Fruit fly (Drosophila melanogaster): Measurements from ENCODE around the gene beta-Spec.

beta-Spec gene

dm6 chrX:17651998-17652738 is 5.0 kb upstream of the beta-Spec start, which contains the start of gene RhoGAPp190:
RhoGAPp190 (minus strand) TSS chrX:17652562.
- no peak for TF ChIP-seq CG9215 (GFP tag; IDR thresholded peaks at IDR 0.05)
- TF ChIP-seq sens-2 (GFP tag; IDR thresholded peaks at IDR 0.05), result no peak
- no peak for TF ChIP-seq Mes4 (GFP tag; optimal IDR thresholded peaks at IDR 0.05)
- TF ChIP-seq CG9797 (GFP tag; optimal IDR thresholded peaks at IDR 0.05), result peak; percentile 45
- TF ChIP-seq CG13624 (GFP tag; optimal IDR thresholded peaks at IDR 0.05), result peak; percentile 74
- TF ChIP-seq bbx (GFP tag; IDR thresholded peaks at IDR 0.05; ENCODE audit: partially characterized antibody), result peak; percentile 96
- peak; percentile 91 for TF ChIP-seq CG1832 (GFP tag; optimal IDR thresholded peaks at IDR 0.05)
- peak; percentile 3 for TF ChIP-seq vfl (GFP tag; optimal IDR thresholded peaks at IDR 0.05)
- TF ChIP-seq stwl (tag; optimal IDR thresholded peaks at IDR 0.05), result peak; percentile 50
- TF ChIP-seq exex (tag; optimal IDR thresholded peaks at IDR 0.05), result peak; percentile 19
- TF ChIP-seq NfI (GFP tag; optimal IDR thresholded peaks at IDR 0.05), result peak; percentile 13
- no peak for TF ChIP-seq CG18011 (GFP tag; optimal IDR thresholded peaks at IDR 0.05)
- peak; percentile 49; the same call in 1 of the 2 replicates for TF ChIP-seq CG2129 (GFP tag; IDR thresholded peaks at IDR 0.05; ENCODE audit: partially characterized antibody)
- TF ChIP-seq hb (GFP tag; IDR thresholded peaks at IDR 0.05; ENCODE audit: partially characterized antibody), result peak; percentile 96
- TF ChIP-seq CG13287 (GFP tag; IDR thresholded peaks at IDR 0.05; ENCODE audit: partially characterized antibody), result peak; percentile 93
- TF ChIP-seq pros (GFP tag; optimal IDR thresholded peaks at IDR 0.05), result peak; percentile 24
- peak; percentile 95 for TF ChIP-seq CG14860 (GFP tag; IDR thresholded peaks at IDR 0.05; ENCODE audit: partially characterized antibody)
- peak; percentile 89 for TF ChIP-seq vnd (GFP tag; IDR thresholded peaks at IDR 0.05; ENCODE audit: partially characterized antibody)
- TF ChIP-seq Dp (GFP tag; optimal IDR thresholded peaks at IDR 0.05), result peak; percentile 92
- peak; percentile 93 for TF ChIP-seq mld (GFP tag; IDR thresholded peaks at IDR 0.05; ENCODE audit: partially characterized antibody)
- peak; percentile 95 for TF ChIP-seq Sry-δ (GFP tag; optimal IDR thresholded peaks at IDR 0.05)
- peak; percentile 23 for TF ChIP-seq Sin3A (optimal IDR thresholded peaks at IDR 0.05)
- no peak for TF ChIP-seq bsh (GFP tag; optimal IDR thresholded peaks at IDR 0.05)
- peak; percentile 23 for TF ChIP-seq YL-1 (GFP tag; optimal IDR thresholded peaks at IDR 0.05)
- TF ChIP-seq CG3281 (GFP tag; optimal IDR thresholded peaks at IDR 0.05), result no peak
- peak; percentile 39 for TF ChIP-seq HmgZ (tag; optimal IDR thresholded peaks at IDR 0.05)
- peak; percentile 39 for TF ChIP-seq CG17829 (tag; optimal IDR thresholded peaks at IDR 0.05)
- TF ChIP-seq gcm (GFP tag; optimal IDR thresholded peaks at IDR 0.05), result no peak
- TF ChIP-seq trem (tag; optimal IDR thresholded peaks at IDR 0.05), result peak; percentile 88
- TF ChIP-seq tio (GFP tag; optimal IDR thresholded peaks at IDR 0.05), result no peak
- peak; percentile 97 for TF ChIP-seq ato (GFP tag; IDR thresholded peaks at IDR 0.05; ENCODE audit: partially characterized antibody)
- TF ChIP-seq CG30431 (GFP tag; optimal IDR thresholded peaks at IDR 0.05), result no peak
- TF ChIP-seq Rfx (GFP tag; IDR thresholded peaks at IDR 0.05), result 0 out of 2 replicates have a peak, but pooled peaks have one; percentile 10
- TF ChIP-seq sens (GFP tag), result peak; percentile 67
- peak; percentile 88 for TF ChIP-seq CG8478 (optimal IDR thresholded peaks at IDR 0.05)
- peak; percentile 13 for TF ChIP-seq CG1647 (GFP tag; optimal IDR thresholded peaks at IDR 0.05)
- no peak for TF ChIP-seq CG8290 (GFP tag; optimal IDR thresholded peaks at IDR 0.05)
- TF ChIP-seq CG8290 (tag; optimal IDR thresholded peaks at IDR 0.05), result peak in 1 of 2 experiments; percentile 58
- TF ChIP-seq Xbp1 (GFP tag; optimal IDR thresholded peaks at IDR 0.05), result peak; percentile 7
- TF ChIP-seq MBD-R2 (GFP tag; IDR thresholded peaks at IDR 0.05), result peak; percentile 9
- peak; percentile 6 for TF ChIP-seq CG2120 (GFP tag; optimal IDR thresholded peaks at IDR 0.05)
- TF ChIP-seq CG6791 (GFP tag; IDR thresholded peaks at IDR 0.05; ENCODE audit: partially characterized antibody), result peak; percentile 97
- TF ChIP-seq unc-4 (GFP tag; IDR thresholded peaks at IDR 0.05; ENCODE audit: partially characterized antibody), result peak; percentile 88
- TF ChIP-seq lbe (GFP tag; optimal IDR thresholded peaks at IDR 0.05), result peak; percentile 6
- TF ChIP-seq CG4617 (GFP tag; optimal IDR thresholded peaks at IDR 0.05; ENCODE audit: borderline replicate concordance), result peak; percentile 78
- TF ChIP-seq pzg (GFP tag; optimal IDR thresholded peaks at IDR 0.05), result peak; percentile 91
- TF ChIP-seq Trl (optimal IDR thresholded peaks at IDR 0.05), result peak; percentile 90 to 92
- TF ChIP-seq Trl (GFP tag; optimal IDR thresholded peaks at IDR 0.05), result no peak
- no peak for TF ChIP-seq CG2889 (GFP tag; IDR thresholded peaks at IDR 0.05)
